Fruit fly (Drosophila melanogaster) whole organism, embryonic: ENCODE results near the gene CG33230.

ENCODE experiments used
- CG10654 ChIP-seq: fragments of 200-800 bp; sonication (Bioruptor generic); optimal IDR thresholded peaks from 2 replicates; lab custom pipeline; 2016; ENCODE audit warnings: missing biosample characterization, missing genetic modification characterization
- CG11398 ChIP-seq: fragments of 200-800 bp; sonication (Bioruptor generic); optimal IDR thresholded peaks from 2 replicates; lab custom pipeline; 2016; ENCODE audit warnings: missing biosample characterization, missing genetic modification characterization
- CG11504 ChIP-seq: fragments of 200-800 bp; sonication (Bioruptor generic); optimal IDR thresholded peaks from 3 replicates; lab custom pipeline; 2019; ENCODE audit warnings: missing biosample characterization, mild to moderate bottlenecking, missing genetic modification characterization, moderate library complexity
- CG14965 ChIP-seq: fragments of 200-800 bp; sonication (Bioruptor generic); optimal IDR thresholded peaks from 2 replicates; lab custom pipeline; 2016; ENCODE audit warnings: missing biosample characterization, missing genetic modification characterization, borderline replicate concordance
- CG15011 ChIP-seq: fragments of 200-800 bp; sonication (Bioruptor generic); optimal IDR thresholded peaks from 3 replicates; lab custom pipeline; 2018; ENCODE audit warnings: missing biosample characterization, mild to moderate bottlenecking, missing genetic modification characterization
- CG15269 ChIP-seq: fragments of 200-800 bp; sonication (Bioruptor generic); optimal IDR thresholded peaks from 2 replicates; lab custom pipeline; 2018; ENCODE audit warnings: missing biosample characterization, mild to moderate bottlenecking, missing genetic modification characterization, moderate library complexity
- CG16813 ChIP-seq: fragments of 200-800 bp; sonication (Bioruptor generic); IDR thresholded peaks from 3 replicates; pipeline ENCODE4 v1.3.6; 2022; ENCODE audit warnings: missing biosample characterization, missing genetic modification characterization; ENCODE audit not compliant: partially characterized antibody
- CG16863 ChIP-seq: fragments of 200-800 bp; sonication (Bioruptor generic); optimal IDR thresholded peaks from 3 replicates; lab custom pipeline; 2016; ENCODE audit warnings: missing biosample characterization, missing genetic modification characterization
- CG17361 ChIP-seq: fragments of 200-800 bp; sonication (Bioruptor generic); IDR thresholded peaks from 3 replicates; pipeline ENCODE4 v1.3.6; 2022; ENCODE audit warnings: missing biosample characterization, missing genetic modification characterization
- CG18619 ChIP-seq: fragments of 200-800 bp; sonication (Bioruptor generic); optimal IDR thresholded peaks from 3 replicates; lab custom pipeline; 2017; ENCODE audit warnings: missing biosample characterization, mild to moderate bottlenecking, missing genetic modification characterization
- CG2678 ChIP-seq: fragments of 200-800 bp; sonication (Bioruptor generic); optimal IDR thresholded peaks from 3 replicates; lab custom pipeline; 2019; ENCODE audit warnings: missing biosample characterization, mild to moderate bottlenecking, missing genetic modification characterization, moderate library complexity
- CG2712 ChIP-seq: fragments of 200-800 bp; optimal IDR thresholded peaks from 3 replicates; lab custom pipeline; 2019; ENCODE audit warnings: missing biosample characterization, mild to moderate bottlenecking, missing genetic modification characterization, moderate library complexity
- CG2875 ChIP-seq: fragments of 200-800 bp; sonication (Bioruptor generic); optimal IDR thresholded peaks from 2 replicates; lab custom pipeline; 2017; ENCODE audit warnings: missing biosample characterization, mild to moderate bottlenecking, missing genetic modification characterization, missing genetic modification reagents
- CG2889 ChIP-seq: fragments of 200-800 bp; sonication (Bioruptor generic); IDR thresholded peaks from 3 replicates; pipeline ENCODE4 v1.3.6; 2022; ENCODE audit warnings: missing biosample characterization, missing genetic modification characterization
- CG5245 ChIP-seq: fragments of 200-800 bp; sonication (Bioruptor generic); optimal IDR thresholded peaks from 3 replicates; lab custom pipeline; 2016; ENCODE audit warnings: missing biosample characterization, missing genetic modification characterization
- CG7556 ChIP-seq: fragments of 200-800 bp; sonication (Bioruptor generic); optimal IDR thresholded peaks from 2 replicates; lab custom pipeline; 2017; ENCODE audit warnings: missing biosample characterization, mild to moderate bottlenecking, missing genetic modification characterization
- CG8478 ChIP-seq: fragments of >200 bp; optimal IDR thresholded peaks from 2 replicates; lab custom pipeline; 2018
- CG9727 ChIP-seq: fragments of 200-800 bp; sonication (Bioruptor generic); optimal IDR thresholded peaks from 3 replicates; lab custom pipeline; 2017; ENCODE audit warnings: missing biosample characterization, mild to moderate bottlenecking, missing genetic modification characterization
- CoRest ChIP-seq: fragments of 200-800 bp; sonication (Bioruptor generic); optimal IDR thresholded peaks from 3 replicates; lab custom pipeline; 2018; ENCODE audit warnings: missing biosample characterization, mild to moderate bottlenecking, missing genetic modification characterization, moderate library complexity
- Dbx ChIP-seq: fragments of 200-800 bp; sonication (Bioruptor generic); IDR thresholded peaks from 3 replicates; pipeline ENCODE4 v1.3.6; 2022; ENCODE audit warnings: missing biosample characterization, missing genetic modification characterization
- E2f1 ChIP-seq: fragments of 200-800 bp; sonication (Bioruptor generic); IDR thresholded peaks from 2 replicates; pipeline ENCODE4 v1.3.6; 2022; ENCODE audit warnings: missing biosample characterization, missing genetic modification characterization
- Ets65A ChIP-seq: fragments of 200-800 bp; sonication (Bioruptor generic); peaks from one replicate; lab custom pipeline; 2016; ENCODE audit warnings: missing biosample characterization, missing genetic modification characterization
- Gug ChIP-seq: fragments of 200-800 bp; sonication (Bioruptor generic); IDR thresholded peaks from 4 replicates; pipeline ENCODE4 v1.3.6; 2022; ENCODE audit warnings: missing biosample characterization, missing genetic modification characterization
- HLH4C ChIP-seq: fragments of 200-800 bp; sonication (Bioruptor generic); IDR thresholded peaks from 3 replicates; pipeline ENCODE4 v1.3.6; 2022; ENCODE audit warnings: missing biosample characterization, missing genetic modification characterization; ENCODE audit not compliant: partially characterized antibody
- Hand ChIP-seq: fragments of 200-800 bp; sonication (Bioruptor generic); optimal IDR thresholded peaks from 2 replicates; lab custom pipeline; 2017; ENCODE audit warnings: mild to moderate bottlenecking, missing biosample characterization, missing genetic modification reagents, missing genetic modification characterization
- HmgZ ChIP-seq: fragments of 200-800 bp; sonication (Bioruptor generic); optimal IDR thresholded peaks from 2 replicates; lab custom pipeline; 2018; ENCODE audit warnings: missing biosample characterization, mild to moderate bottlenecking, missing genetic modification characterization
- Trl ChIP-seq, 3 experiments: fragments of >200 bp in 2 of 3; fragments of 200-800 bp in 1 of 3; sonication (Bioruptor generic) in 1 of 3; optimal IDR thresholded peaks; 2 replicates in 1 of 3; 3 replicates in 2 of 3; lab custom pipeline; 2016 to 2017; ENCODE audit warnings: missing biosample characterization in 1 of 3, missing genetic modification characterization in 1 of 3
- al ChIP-seq: fragments of 200-800 bp; sonication (Bioruptor generic); IDR thresholded peaks from 2 replicates; pipeline ENCODE4 v1.3.6; 2022; ENCODE audit warnings: missing biosample characterization, missing genetic modification characterization
- ara ChIP-seq: fragments of 200-800 bp; sonication (Bioruptor generic); IDR thresholded peaks from 2 replicates; pipeline ENCODE4 v1.3.6; 2022; ENCODE audit warnings: missing biosample characterization, missing genetic modification characterization
- bowl ChIP-seq: fragments of 200-800 bp; sonication (Bioruptor generic); IDR thresholded peaks from 2 replicates; pipeline ENCODE4 v1.3.6; 2022; ENCODE audit warnings: missing biosample characterization, missing genetic modification characterization
- bsh ChIP-seq, 2 experiments: fragments of 200-800 bp; sonication (Bioruptor generic); optimal IDR thresholded peaks; 2 replicates each; lab custom pipeline; 2017 to 2018; ENCODE audit warnings: mild to moderate bottlenecking in 2 of 2, missing biosample characterization in 2 of 2, missing genetic modification characterization in 2 of 2, moderate library complexity in 1 of 2
- btn ChIP-seq: fragments of 200-800 bp; sonication (Bioruptor generic); optimal IDR thresholded peaks from 2 replicates; lab custom pipeline; 2016; ENCODE audit warnings: missing biosample characterization, missing genetic modification characterization
- chif ChIP-seq, 2 experiments: fragments of 200-800 bp; sonication (Bioruptor generic); optimal IDR thresholded peaks; 3 replicates each; lab custom pipeline; 2016; ENCODE audit warnings: missing biosample characterization in 2 of 2, missing genetic modification characterization in 2 of 2
- crol ChIP-seq: fragments of 200-800 bp; sonication (Bioruptor generic); IDR thresholded peaks from 2 replicates; pipeline ENCODE4 v1.3.6; 2022; ENCODE audit warnings: missing biosample characterization, missing genetic modification characterization
- dati ChIP-seq: fragments of 200-800 bp; sonication (Bioruptor generic); IDR thresholded peaks from 2 replicates; pipeline ENCODE4 v1.3.6; 2022; ENCODE audit warnings: missing biosample characterization, missing genetic modification characterization
- dm ChIP-seq: fragments of 200-800 bp; sonication (Bioruptor generic); optimal IDR thresholded peaks from 3 replicates; lab custom pipeline; 2016; ENCODE audit warnings: missing biosample characterization, missing genetic modification characterization
- dpn ChIP-seq, 2 experiments: fragments of 200-800 bp; sonication (Bioruptor generic); optimal IDR thresholded peaks; 3 replicates each; lab custom pipeline; 2016; ENCODE audit warnings: missing biosample characterization in 2 of 2, missing genetic modification characterization in 2 of 2
- klu ChIP-seq: fragments of 200-800 bp; sonication (Bioruptor generic); IDR thresholded peaks from 2 replicates; pipeline ENCODE4 v1.3.6; 2022; ENCODE audit warnings: missing biosample characterization, missing genetic modification characterization
- luna ChIP-seq: fragments of 200-800 bp; sonication (Bioruptor generic); optimal IDR thresholded peaks from 2 replicates; lab custom pipeline; 2016; ENCODE audit warnings: missing biosample characterization, missing genetic modification characterization
- psq ChIP-seq: fragments of 200-800 bp; sonication (Bioruptor generic); optimal IDR thresholded peaks from 2 replicates; lab custom pipeline; 2017; ENCODE audit warnings: missing biosample characterization, missing genetic modification characterization
- pum ChIP-seq: fragments of 200-800 bp; sonication (Bioruptor generic); optimal IDR thresholded peaks from 2 replicates; lab custom pipeline; 2016; ENCODE audit warnings: missing biosample characterization, missing genetic modification characterization
- repo ChIP-seq: fragments of 200-800 bp; sonication (Bioruptor generic); optimal IDR thresholded peaks from 2 replicates; lab custom pipeline; 2016; ENCODE audit warnings: missing biosample characterization, missing genetic modification characterization
- schlank ChIP-seq: fragments of 200-800 bp; sonication (Bioruptor generic); optimal IDR thresholded peaks from 2 replicates; lab custom pipeline; 2018; ENCODE audit warnings: missing biosample characterization, mild to moderate bottlenecking, missing genetic modification characterization
- scrt ChIP-seq: fragments of 200-800 bp; sonication (Bioruptor generic); optimal IDR thresholded peaks from 2 replicates; lab custom pipeline; 2018; ENCODE audit warnings: missing biosample characterization, mild to moderate bottlenecking, missing genetic modification characterization, moderate library complexity
- so ChIP-seq: fragments of 200-800 bp; sonication (Bioruptor generic); IDR thresholded peaks from 3 replicates; pipeline ENCODE4 v1.3.6; 2022; ENCODE audit warnings: missing biosample characterization, missing genetic modification characterization
- toy ChIP-seq: fragments of 200-800 bp; sonication (Bioruptor generic); IDR thresholded peaks from 2 replicates; pipeline ENCODE4 v1.3.6; 2022; ENCODE audit warnings: missing biosample characterization, missing genetic modification characterization
- ttk ChIP-seq: fragments of 200-800 bp; sonication (Bioruptor generic); IDR thresholded peaks from 2 replicates; pipeline ENCODE4 v2.1.2; 2022; ENCODE audit warnings: missing biosample characterization, missing genetic modification characterization
- tup ChIP-seq: fragments of 200-800 bp; sonication (Bioruptor generic); optimal IDR thresholded peaks from 2 replicates; lab custom pipeline; 2016; ENCODE audit warnings: missing biosample characterization, mild to moderate bottlenecking, missing genetic modification characterization, moderate library complexity
- twi ChIP-seq: fragments of 200-800 bp; optimal IDR thresholded peaks from 2 replicates; lab custom pipeline; 2019; ENCODE audit warnings: missing biosample characterization, mild to moderate bottlenecking, missing genetic modification characterization, moderate library complexity
- yki ChIP-seq: fragments of >200 bp; optimal IDR thresholded peaks from 3 replicates; lab custom pipeline; 2018

CG33230 gene

dm6 chr3L:1578391-1578948 is 39.7 kb upstream of the CG33230 start (continued):
- TF ChIP-seq ara (GFP tag; lab: Robert Waterston, UW) (no peak; the same call in 1 of the 2 replicates), dati (GFP tag; lab: Robert Waterston, UW) (no peak), yki (lab: Kevin White, UChicago) (no peak), CG7556 (GFP tag; lab: Kevin White, UChicago) (peak; percentile 19), ttk (GFP tag; lab: Robert Waterston, UW) (no peak), dpn (GFP tag; optimal IDR thresholded peaks at IDR 0.05; lab: Kevin White, UChicago) (peak in 1 of 2 experiments; percentile 28), pum (GFP tag; lab: Kevin White, UChicago) (peak; percentile 28), btn (GFP tag; lab: Kevin White, UChicago) (no peak), CG2678 (peak; percentile 68), CG17361 (GFP tag; lab: Robert Waterston, UW) (peak; percentile 44; the same call in 2 of the 3 replicates), CG18619 (no peak), so (GFP tag; lab: Robert Waterston, UW) (0 out of 3 replicates have a peak, but pooled peaks have one; percentile 6), HmgZ (peak; percentile 34), schlank (no peak), CG11398 (GFP tag; lab: Kevin White, UChicago) (no peak), toy (0 out of 2 replicates have a peak, but pooled peaks have one; percentile 6), CG14965 (GFP tag; lab: Kevin White, UChicago) (no peak), CG9727 (GFP tag; lab: Kevin White, UChicago) (peak; percentile 45), CG2875 (GFP tag; lab: Kevin White, UChicago) (no peak), tup (GFP tag; lab: Kevin White, UChicago) (no peak), al (GFP tag; lab: Robert Waterston, UW) (peak; percentile 10; the same call in 1 of the 2 replicates), chif (GFP tag; optimal IDR thresholded peaks at IDR 0.05; lab: Kevin White, UChicago) (peak in 1 of 2 experiments; percentile 8), E2f1 (GFP tag; lab: Robert Waterston, UW) (0 out of 2 replicates have a peak, but pooled peaks have one; percentile 35), CG5245 (GFP tag; lab: Kevin White, UChicago) (peak; percentile 39), CG15011 (peak; percentile 43), Dbx (GFP tag; lab: Robert Waterston, UW) (no peak), bsh (GFP tag; optimal IDR thresholded peaks at IDR 0.05; lab: Kevin White, UChicago) (peak in 1 of 2 experiments; percentile 58), Trl (optimal IDR thresholded peaks at IDR 0.05; lab: Kevin White, UChicago) (no peak), Trl (GFP tag; optimal IDR thresholded peaks at IDR 0.05; lab: Kevin White, UChicago) (no peak), Gug (GFP tag; lab: Robert Waterston, UW) (peak; percentile 36; the same call in 1 of the 4 replicates), CG2712 (tag; lab: Kevin White, UChicago) (peak; percentile 43), psq (no peak), klu (peak; percentile 55; the same call in 1 of the 2 replicates), dm (GFP tag; lab: Kevin White, UChicago) (no peak), scrt (peak; percentile 20), CoRest (tag; lab: Kevin White, UChicago) (peak; percentile 7), CG10654 (GFP tag; lab: Kevin White, UChicago) (peak; percentile 24), bowl (no peak), Ets65A (GFP tag; lab: Kevin White, UChicago) (peak; percentile 96), repo (GFP tag; lab: Kevin White, UChicago) (peak; percentile 45), CG2889 (GFP tag; lab: Robert Waterston, UW) (no peak), CG8478 (peak; percentile 66), CG11504 (tag; lab: Kevin White, UChicago) (peak; percentile 63), HLH4C (GFP tag; lab: Robert Waterston, UW) (no peak), CG16863 (GFP tag; lab: Kevin White, UChicago) (peak; percentile 26), luna (GFP tag; lab: Kevin White, UChicago) (no peak), twi (tag; lab: Kevin White, UChicago) (no peak), CG15269 (tag; lab: Kevin White, UChicago) (peak; percentile 50), Hand (GFP tag; lab: Kevin White, UChicago) (no peak), crol (GFP tag; lab: Robert Waterston, UW) (peak; percentile 64), CG16813 (GFP tag; lab: Robert Waterston, UW) (no peak)
